Fruit fly (Drosophila melanogaster): ENCODE data around the gene TTLL1B.

TTLL1B gene

DNA sequence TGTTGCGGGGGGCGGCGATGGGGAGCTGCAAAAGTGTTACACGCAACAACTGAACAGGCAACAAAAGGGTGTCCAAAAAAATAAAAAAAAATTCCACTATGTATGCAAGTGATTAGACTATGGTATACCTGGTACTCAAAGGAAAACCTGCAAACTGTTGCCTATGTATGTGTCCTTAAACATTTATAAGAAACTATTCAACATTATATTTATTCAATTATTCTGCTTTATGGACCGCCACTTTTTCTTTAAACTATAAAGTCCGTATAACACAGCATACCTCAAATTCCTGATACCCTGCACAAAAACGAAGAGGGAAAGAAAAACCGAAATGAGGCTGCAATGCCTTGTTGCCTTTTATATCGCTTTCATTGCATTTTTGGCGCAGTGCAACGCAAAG lies 40.4 kb upstream of the TTLL1B start (continued):
- TF ChIP-seq sqz (GFP tag; optimal IDR thresholded peaks at IDR 0.05) (peak; percentile 9), CG4424 (GFP tag; optimal IDR thresholded peaks at IDR 0.05) (peak; percentile 59), Oli (tag; optimal IDR thresholded peaks at IDR 0.05) (peak; percentile 56), Tbp (GFP tag; optimal IDR thresholded peaks at IDR 0.05) (no peak), Pdp1 (GFP tag; optimal IDR thresholded peaks at IDR 0.05) (peak in 1 of 2 experiments; percentile 15), row (GFP tag; IDR thresholded peaks at IDR 0.05) (peak; percentile 45; the same call in 1 of the 3 replicates), CG34422 (GFP tag; IDR thresholded peaks at IDR 0.05) (peak; percentile 69; the same call in 2 of the 3 replicates), pnt (GFP tag; optimal IDR thresholded peaks at IDR 0.05) (peak; percentile 9), cwo (GFP tag; optimal IDR thresholded peaks at IDR 0.05) (no peak), CG17612 (GFP tag; IDR thresholded peaks at IDR 0.05) (no peak), CG17359 (tag; optimal IDR thresholded peaks at IDR 0.05) (peak; percentile 39), CG18262 (tag; optimal IDR thresholded peaks at IDR 0.05) (peak; percentile 71), otp (GFP tag; IDR thresholded peaks at IDR 0.05) (peak; percentile 46; the same call in 1 of the 3 replicates), mam (GFP tag; optimal IDR thresholded peaks at IDR 0.05) (peak; percentile 17), CG7963 (GFP tag; IDR thresholded peaks at IDR 0.05; ENCODE audit: partially characterized antibody) (no peak), fd102C (GFP tag; optimal IDR thresholded peaks at IDR 0.05) (no peak), zen (tag; optimal IDR thresholded peaks at IDR 0.05) (peak; percentile 39), sens (GFP tag) (peak; percentile 91), CG14667 (GFP tag; IDR thresholded peaks at IDR 0.05) (peak; percentile 52), E2f1 (GFP tag; IDR thresholded peaks at IDR 0.05) (peak; percentile 61), CG5245 (GFP tag; optimal IDR thresholded peaks at IDR 0.05) (peak; percentile 30), Chrac-16 (GFP tag; optimal IDR thresholded peaks at IDR 0.05) (peak; percentile 0), Six4 (GFP tag; optimal IDR thresholded peaks at IDR 0.05) (peak; percentile 47), CG2199 (GFP tag; IDR thresholded peaks at IDR 0.05) (0 out of 3 replicates have a peak, but pooled peaks have one; percentile 39), CG10267 (tag; optimal IDR thresholded peaks at IDR 0.05) (peak; percentile 54), peb (GFP tag; IDR thresholded peaks at IDR 0.05) (peak; percentile 69; the same call in 1 of the 2 replicates), bowl (GFP tag; IDR thresholded peaks at IDR 0.05) (0 out of 2 replicates have a peak, but pooled peaks have one; percentile 24), Med (GFP tag) (peak; percentile 66), sob (GFP tag; IDR thresholded peaks at IDR 0.05) (peak; percentile 26; the same call in 1 of the 2 replicates), CG14050 (GFP tag; IDR thresholded peaks at IDR 0.05) (no peak), Rx (GFP tag; IDR thresholded peaks at IDR 0.05) (peak; percentile 45; the same call in 1 of the 2 replicates), HLH3B (GFP tag; IDR thresholded peaks at IDR 0.05) (peak; percentile 72), CG7745 (tag; optimal IDR thresholded peaks at IDR 0.05) (no peak), CG31441 (GFP tag; IDR thresholded peaks at IDR 0.05) (peak; percentile 44; the same call in 1 of the 2 replicates), CG9215 (GFP tag; IDR thresholded peaks at IDR 0.05) (no peak), Gug (GFP tag; IDR thresholded peaks at IDR 0.05) (peak; percentile 44; the same call in 1 of the 4 replicates), grn (GFP tag; optimal IDR thresholded peaks at IDR 0.05) (no peak), CG4730 (GFP tag; IDR thresholded peaks at IDR 0.05) (peak; percentile 74), CG12659 (GFP tag; optimal IDR thresholded peaks at IDR 0.05) (no peak), CG2875 (GFP tag; optimal IDR thresholded peaks at IDR 0.05) (peak; percentile 15), Optix (GFP tag; IDR thresholded peaks at IDR 0.05) (0 out of 3 replicates have a peak, but pooled peaks have one; percentile 39), CG1024 (GFP tag; IDR thresholded peaks at IDR 0.05) (peak; percentile 64), Ptx1 (GFP tag; IDR thresholded peaks at IDR 0.05) (peak; percentile 76), gsb-n (tag; optimal IDR thresholded peaks at IDR 0.05) (peak; percentile 38), ara (GFP tag; IDR thresholded peaks at IDR 0.05) (peak; percentile 82), CG1602 (GFP tag; optimal IDR thresholded peaks at IDR 0.05) (peak; percentile 35), lilli (GFP tag; optimal IDR thresholded peaks at IDR 0.05) (peak; percentile 7)

All from whole organism, embryonic.